Worm (Caenorhabditis elegans): Measurements from ENCODE around the gene ZK418.2.

Gene ZK418.2

DNA sequence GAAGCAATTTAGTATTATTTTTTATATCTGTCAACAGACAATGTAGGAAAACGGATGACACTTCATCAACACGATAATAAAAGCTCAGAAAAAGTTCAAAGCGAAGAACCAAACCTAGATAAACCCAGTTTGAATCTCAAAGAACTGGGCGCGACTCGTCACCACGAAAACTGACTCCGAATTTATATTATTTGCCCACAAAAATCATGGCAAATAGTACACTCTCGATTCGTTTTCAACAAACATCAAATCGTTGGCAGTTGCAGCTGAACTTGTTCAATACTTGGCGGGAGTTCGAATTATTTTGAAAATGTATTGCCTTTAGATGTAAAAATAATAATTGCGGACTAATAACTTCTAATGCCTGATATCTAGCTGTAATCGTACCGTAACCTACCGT, 8.0 kb upstream of the ZK418.2 start:
- TF ChIP-seq unc-62 (GFP tag; optimal IDR thresholded peaks at IDR 0.05) = no peak

ce11 chrIII:7084908-7085307, 6.2 kb upstream of the ZK418.2 start, which contains the start of gene tofu-7:
TSS of gene tofu-7 (minus strand) at chrIII:7085018.
- TF ChIP-seq unc-62 (GFP tag; optimal IDR thresholded peaks at IDR 0.05) = no peak

DNA sequence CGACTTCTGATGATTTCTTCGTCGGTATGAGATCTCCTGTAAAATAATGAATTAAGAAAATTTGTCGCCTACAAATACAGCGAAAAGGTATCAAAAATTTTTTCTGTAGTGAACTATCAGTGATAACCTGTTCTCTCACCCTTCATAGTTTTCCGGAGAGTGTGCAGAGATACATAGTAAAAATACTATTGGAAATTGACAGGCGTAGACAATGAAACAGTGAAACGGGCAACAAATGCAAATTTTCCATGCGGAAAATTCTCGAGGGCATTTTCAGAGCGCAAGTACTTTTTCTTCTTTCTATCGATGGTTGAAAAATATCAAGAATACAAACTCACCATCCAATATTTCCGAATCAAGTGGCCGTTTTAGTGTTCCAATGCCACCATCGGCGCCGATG, 4.0 kb upstream of the ZK418.2 start:
- TF ChIP-seq unc-62 (GFP tag; optimal IDR thresholded peaks at IDR 0.05) = no peak

- no peak for TF ChIP-seq unc-62 (GFP tag; optimal IDR thresholded peaks at IDR 0.05)
These were observed 3.3 kb upstream of the ZK418.2 start, which contains the start of gene fubl-2 for ce11 chrIII:7087691-7088323. TSS of gene fubl-2 (minus strand) at chrIII:7087741.

DNA sequence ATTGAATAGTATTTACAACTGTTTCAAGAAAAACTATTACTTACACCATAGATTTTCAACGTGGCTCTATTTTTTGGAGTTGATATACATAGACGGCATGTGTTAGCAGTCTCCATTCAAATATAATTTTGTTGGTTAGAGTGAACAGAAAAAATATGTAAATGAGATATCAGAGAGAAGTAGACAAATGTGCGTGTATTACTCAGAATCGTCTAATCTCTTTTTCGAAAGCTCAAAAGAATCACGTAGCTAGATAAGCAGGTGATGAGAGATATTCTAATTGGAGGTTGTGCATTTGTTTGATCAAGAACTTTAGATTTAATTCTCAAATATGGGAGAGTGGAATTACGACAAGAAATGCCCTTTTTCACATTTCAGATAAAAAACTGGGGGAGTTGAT, 597 bp upstream of the ZK418.2 start, which contains the start of gene ZK418.10:
TSS of gene ZK418.10 (minus strand) at position 148 of the 400 bp plus-strand sequence.
- TF ChIP-seq unc-62 (GFP tag; optimal IDR thresholded peaks at IDR 0.05) = no peak

- TF ChIP-seq unc-62 (GFP tag; optimal IDR thresholded peaks at IDR 0.05) = no peak
These were observed 4.0 kb downstream of the ZK418.2 start, which contains the start of gene nhr-9 for ce11 chrIII:7095156-7095555. TSS of gene nhr-9 (plus strand) at chrIII:7095462.

DNA sequence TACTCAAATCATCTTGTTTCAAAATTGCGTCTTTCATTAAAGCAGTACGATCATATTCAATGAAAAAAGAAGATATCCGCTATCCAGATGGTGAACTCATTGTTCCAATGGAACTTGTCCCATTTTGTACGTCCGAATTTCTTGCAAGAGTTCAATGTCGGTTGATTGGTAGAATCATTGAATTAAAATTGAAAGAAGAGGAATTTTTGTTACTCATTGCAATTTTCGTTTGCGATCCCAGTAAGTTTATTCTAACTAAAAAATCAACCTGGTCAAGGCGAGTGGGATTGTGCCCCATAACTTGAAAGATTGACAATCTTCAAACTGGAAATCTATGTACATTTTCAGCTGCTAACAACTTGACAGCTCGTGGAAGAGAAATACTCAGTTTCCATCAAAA, 5.3 kb downstream of the ZK418.2 start:
- TF ChIP-seq unc-62 (GFP tag; optimal IDR thresholded peaks at IDR 0.05) = no peak

ce11 chrIII:7100001-7100400, 8.9 kb downstream of the ZK418.2 start, which contains the start of gene ZK418.11:
TSS of gene ZK418.11 (plus strand) at chrIII:7100289.
- no peak for TF ChIP-seq unc-62 (GFP tag; optimal IDR thresholded peaks at IDR 0.05)

- TF ChIP-seq unc-62 (GFP tag; optimal IDR thresholded peaks at IDR 0.05) = no peak
These were observed 10.8 kb downstream of the ZK418.2 start for ce11 chrIII:7101814-7102477.

- no peak for TF ChIP-seq unc-62 (GFP tag; optimal IDR thresholded peaks at IDR 0.05)
These were observed 12.8 kb downstream of the ZK418.2 start, which contains the start of gene cpg-2 for ce11 chrIII:7103940-7104440. TSS of gene cpg-2 (minus strand) at chrIII:7103990.

ce11 chrIII:7106854-7107253, 15.7 kb downstream of the ZK418.2 start:
- TF ChIP-seq unc-62 (GFP tag; optimal IDR thresholded peaks at IDR 0.05) = no peak

DNA sequence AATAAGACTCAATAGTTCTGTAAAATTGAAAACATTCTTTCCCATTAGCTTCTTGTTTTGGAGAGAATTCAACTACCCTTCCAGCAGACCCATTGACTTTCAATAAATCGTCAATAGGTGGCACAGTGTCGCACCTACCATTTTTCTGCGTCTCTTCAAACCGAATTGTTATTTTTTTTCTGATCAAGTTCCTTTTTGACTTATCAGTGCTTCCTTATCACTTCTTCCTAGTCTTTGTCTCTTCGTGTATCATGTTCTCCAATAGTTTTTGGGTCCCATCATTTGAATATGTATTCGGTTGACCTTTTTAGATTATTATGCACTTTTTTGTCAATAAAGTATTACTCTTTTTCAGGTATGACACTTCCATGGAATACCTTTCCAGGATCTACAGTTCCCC, 16.8 kb downstream of the ZK418.2 start, which contains the start of gene odd-1:
TSS of gene odd-1 (plus strand) at position 349 of the 400 bp plus-strand sequence.
- TF ChIP-seq unc-62 (GFP tag; optimal IDR thresholded peaks at IDR 0.05) = no peak

DNA sequence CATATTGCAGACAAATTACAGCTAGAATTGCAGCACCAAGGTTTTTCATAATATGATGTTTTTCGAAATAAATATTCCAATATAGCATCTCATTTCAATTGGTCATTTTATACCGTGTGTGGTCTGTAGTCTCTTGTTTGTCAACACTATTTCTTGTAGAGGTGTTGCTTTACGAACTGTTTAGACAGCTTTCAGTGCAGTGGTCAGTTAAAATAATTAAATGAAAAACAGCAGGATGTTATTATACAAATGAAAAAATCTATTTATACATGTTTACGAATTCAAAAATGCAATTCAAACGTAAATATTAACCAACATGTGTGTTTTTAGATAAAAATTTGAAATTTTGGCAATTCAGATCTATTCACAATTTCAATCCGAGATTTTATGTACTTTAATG, 20.7 kb downstream of the ZK418.2 start, which contains the start of gene B0280.7:
TSS of gene B0280.7 (minus strand) at position 101 of the 400 bp plus-strand sequence.
- no peak for TF ChIP-seq unc-62 (GFP tag; optimal IDR thresholded peaks at IDR 0.05)

ce11 chrIII:7112285-7112684, 21.1 kb downstream of the ZK418.2 start:
- TF ChIP-seq unc-62 (GFP tag; optimal IDR thresholded peaks at IDR 0.05) = no peak

DNA sequence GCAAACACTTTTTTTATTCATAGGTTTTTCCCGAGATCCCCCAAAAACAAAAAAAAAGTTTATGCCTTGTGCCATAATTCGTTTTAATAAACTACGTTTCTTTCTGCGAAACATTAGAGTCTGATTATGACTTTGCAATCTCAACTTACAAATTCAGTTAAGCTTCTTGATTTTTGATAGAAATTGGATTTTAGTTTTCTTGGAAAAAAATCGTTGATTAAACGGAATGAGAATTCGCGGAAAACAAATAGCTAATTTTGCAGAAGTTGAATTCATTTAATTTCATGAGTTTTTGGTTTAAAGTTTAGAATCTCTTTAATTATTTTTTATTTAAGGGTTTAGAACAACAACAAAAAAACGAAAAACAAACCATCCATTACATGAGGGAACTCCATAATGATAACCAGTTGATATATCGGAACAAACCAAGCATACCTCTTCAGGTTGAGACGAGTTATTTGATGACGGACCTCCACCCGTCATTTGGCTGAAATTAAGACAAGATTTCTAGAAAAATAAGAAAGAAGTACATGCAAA, 23.9 kb downstream of the ZK418.2 start, which contains the start of gene nhr-10:
TSS of gene nhr-10 (minus strand) at position 487 of the 537 bp plus-strand sequence.
- no peak for TF ChIP-seq unc-62 (GFP tag; optimal IDR thresholded peaks at IDR 0.05)

DNA sequence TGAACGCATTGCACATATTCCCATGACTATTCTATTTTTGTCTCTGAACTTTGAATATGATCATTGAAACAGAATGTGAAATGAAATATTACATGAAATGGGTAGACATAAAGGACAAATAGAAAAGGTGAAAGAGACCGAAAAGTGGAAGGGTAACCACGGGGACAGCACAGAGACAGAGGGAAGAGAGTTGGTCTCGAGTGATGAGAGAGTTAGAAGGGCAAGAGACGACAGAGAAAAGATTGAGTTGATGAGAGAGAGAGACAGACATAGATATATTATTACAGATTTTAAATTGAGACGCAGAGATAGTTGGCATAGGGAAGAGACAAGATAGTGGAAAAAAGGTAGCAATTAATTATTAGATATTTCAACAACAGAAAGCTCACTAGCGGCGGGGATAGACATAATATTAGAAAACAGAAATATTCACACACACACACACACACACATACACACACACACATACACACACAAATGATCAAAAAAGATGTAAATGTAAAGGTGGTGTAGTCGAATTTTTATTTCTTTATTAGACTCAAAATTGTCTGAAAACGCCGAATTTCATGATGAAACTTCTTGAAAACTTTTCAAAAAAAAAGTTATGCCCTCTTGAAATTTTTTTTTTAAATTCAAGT, 25.6 kb downstream of the ZK418.2 start:
- TF ChIP-seq unc-62 (GFP tag; optimal IDR thresholded peaks at IDR 0.05) = no peak
